Worm (Caenorhabditis elegans) whole organism, young adult: ENCODE results near the gene fbxa-136.

Source experiments
- F23B12.7 ChIP-seq: sonication (generic microtip); optimal IDR thresholded peaks from 2 replicates; lab custom pipeline; 2017; ENCODE audit warnings: missing genetic modification characterization, mild to moderate bottlenecking, missing compliant biosample characterization, antibody characterized with exemption, moderate library complexity; ENCODE audit not compliant: insufficient read depth
- F33H1.4 ChIP-seq: fragments of 200-800 bp; sonication (Bioruptor generic); IDR thresholded peaks from 2 replicates; pipeline ENCODE4 v1.3.6; 2022; ENCODE audit warnings: missing genetic modification reagents, missing genetic modification characterization, missing compliant biosample characterization
- F49E8.2 ChIP-seq: sonication (generic microtip); optimal IDR thresholded peaks from 3 replicates; lab custom pipeline; 2017; ENCODE audit warnings: missing genetic modification characterization, mild to moderate bottlenecking, missing compliant biosample characterization, antibody characterized with exemption, moderate library complexity; ENCODE audit not compliant: insufficient read depth
- F52B5.7 ChIP-seq: sonication (generic microtip); optimal IDR thresholded peaks from 2 replicates; lab custom pipeline; 2016; ENCODE audit warnings: mild to moderate bottlenecking, missing genetic modification characterization, missing compliant biosample characterization
- K12H6.12 ChIP-seq: fragments of 200-800 bp; sonication (Bioruptor generic); optimal IDR thresholded peaks from 2 replicates; lab custom pipeline; 2018; ENCODE audit warnings: mild to moderate bottlenecking, missing genetic modification characterization, missing compliant biosample characterization
- Y56A3A.18 ChIP-seq: fragments of 200-800 bp; sonication (Bioruptor generic); IDR thresholded peaks from 2 replicates; pipeline ENCODE4 v1.3.6; 2022; ENCODE audit warnings: missing genetic modification reagents, missing genetic modification characterization, missing compliant biosample characterization
- Y79H2A.3 ChIP-seq: fragments of 200-800 bp; sonication (Bioruptor generic); conservative IDR thresholded peaks from 2 replicates; pipeline ENCODE4 v1.3.6; 2022; ENCODE audit warnings: missing genetic modification reagents, missing genetic modification characterization, missing compliant biosample characterization
- Y95B8A.8 ChIP-seq: fragments of 200-800 bp; sonication (Bioruptor generic); IDR thresholded peaks from 2 replicates; pipeline ENCODE4 v1.3.6; 2022; ENCODE audit warnings: missing genetic modification reagents, missing genetic modification characterization, missing compliant biosample characterization
- ZK185.1 ChIP-seq: sonication (generic microtip); optimal IDR thresholded peaks from 2 replicates; lab custom pipeline; 2016; ENCODE audit warnings: mild to moderate bottlenecking, missing genetic modification characterization, missing compliant biosample characterization; ENCODE audit not compliant: poor library complexity, severe bottlenecking
- ama-1 ChIP-seq, 3 experiments: fragments of 150-350 bp in 1 of 3; sonication (generic microtip) in 2 of 3; optimal IDR thresholded peaks; 2 replicates each; lab custom pipeline; 2014 to 2018; ENCODE audit warnings: missing biosample characterization in 2 of 3, missing genetic modification characterization in 2 of 3, missing genetic modification reagents in 2 of 3
- aptf-2 ChIP-seq: fragments of 200-800 bp; sonication (Bioruptor generic); conservative IDR thresholded peaks from 2 replicates; pipeline ENCODE4 v1.3.6; 2022; ENCODE audit warnings: missing genetic modification reagents, missing genetic modification characterization, missing compliant biosample characterization
- aptf-3 ChIP-seq: fragments of 200-800 bp; sonication (Bioruptor generic); IDR thresholded peaks from 2 replicates; pipeline ENCODE4 v1.3.6; 2022; ENCODE audit warnings: missing genetic modification characterization, missing compliant biosample characterization
- bed-2 ChIP-seq: fragments of 200-800 bp; sonication (Bioruptor generic); IDR thresholded peaks from 2 replicates; pipeline ENCODE4 v1.3.6; 2022; ENCODE audit warnings: missing genetic modification reagents, missing genetic modification characterization, missing compliant biosample characterization
- cebp-2 ChIP-seq: fragments of 200-800 bp; sonication (Bioruptor generic); IDR thresholded peaks from 2 replicates; pipeline ENCODE4 v1.3.6; 2022; ENCODE audit warnings: missing genetic modification characterization, missing compliant biosample characterization
- ceh-27 ChIP-seq: fragments of 200-800 bp; sonication (Bioruptor generic); optimal IDR thresholded peaks from 2 replicates; lab custom pipeline; 2018; ENCODE audit warnings: mild to moderate bottlenecking, missing genetic modification characterization, moderate library complexity, missing compliant biosample characterization
- dox-1 ChIP-seq: fragments of 200-800 bp; sonication (Bioruptor generic); IDR thresholded peaks from 2 replicates; pipeline ENCODE4 v1.3.6; 2022; ENCODE audit warnings: missing genetic modification reagents, missing genetic modification characterization, missing compliant biosample characterization
- egl-44 ChIP-seq: fragments of 200-800 bp; sonication (Bioruptor generic); IDR thresholded peaks from 2 replicates; pipeline ENCODE4 v1.3.6; 2022; ENCODE audit warnings: missing genetic modification reagents, missing genetic modification characterization, missing compliant biosample characterization
- egrh-3 ChIP-seq: fragments of 200-800 bp; sonication (Bioruptor generic); IDR thresholded peaks from 2 replicates; pipeline ENCODE4 v1.3.6; 2022; ENCODE audit warnings: missing genetic modification reagents, missing genetic modification characterization, missing compliant biosample characterization
- fkh-3 ChIP-seq: sonication (generic microtip); optimal IDR thresholded peaks from 2 replicates; lab custom pipeline; 2016; ENCODE audit warnings: mild to moderate bottlenecking, missing genetic modification characterization, missing compliant biosample characterization
- gei-17 ChIP-seq: fragments of 200-800 bp; sonication (Bioruptor generic); optimal IDR thresholded peaks from 2 replicates; lab custom pipeline; 2018; ENCODE audit warnings: mild to moderate bottlenecking, missing genetic modification characterization, missing compliant biosample characterization
- hrde-1 ChIP-seq: sonication (generic microtip); optimal IDR thresholded peaks from 2 replicates; lab custom pipeline; 2016; ENCODE audit warnings: missing genetic modification characterization, mild to moderate bottlenecking, missing compliant biosample characterization, moderate library complexity, missing genotype, missing genetic modification reagents, borderline replicate concordance
- madf-6 ChIP-seq: fragments of 200-800 bp; sonication (Bioruptor generic); IDR thresholded peaks from 2 replicates; pipeline ENCODE4 v1.3.6; 2022; ENCODE audit warnings: missing genetic modification reagents, missing genetic modification characterization, missing compliant biosample characterization
- mes-4 ChIP-seq: sonication (generic microtip); optimal IDR thresholded peaks from 2 replicates; lab custom pipeline; 2016; ENCODE audit warnings: missing genotype, missing genetic modification characterization, missing compliant biosample characterization
- nhr-179 ChIP-seq: sonication (generic microtip); optimal IDR thresholded peaks from 2 replicates; lab custom pipeline; 2016; ENCODE audit warnings: mild to moderate bottlenecking, missing genetic modification characterization, missing compliant biosample characterization
- nhr-90 ChIP-seq: sonication (generic microtip); optimal IDR thresholded peaks from 2 replicates; lab custom pipeline; 2016; ENCODE audit warnings: missing genotype, mild to moderate bottlenecking, missing genetic modification characterization, missing compliant biosample characterization
- rpc-1 ChIP-seq, 2 experiments: fragments of 150-350 bp in 1 of 2; sonication (generic microtip) in 1 of 2; optimal IDR thresholded peaks; 2 replicates each; lab custom pipeline; 2014 to 2018; ENCODE audit warnings: missing biosample characterization in 1 of 2, missing genetic modification characterization in 1 of 2, missing genetic modification reagents in 1 of 2, missing genotype in 1 of 2
- snpc-1.1 ChIP-seq: sonication (generic microtip); optimal IDR thresholded peaks from 2 replicates; lab custom pipeline; 2017; ENCODE audit warnings: missing genetic modification characterization, mild to moderate bottlenecking, missing compliant biosample characterization, antibody characterized with exemption, moderate library complexity, missing genotype, missing genetic modification reagents; ENCODE audit not compliant: insufficient read depth
- snpc-1.3 ChIP-seq: sonication (generic microtip); optimal IDR thresholded peaks from 2 replicates; lab custom pipeline; 2017; ENCODE audit warnings: missing genetic modification characterization, mild to moderate bottlenecking, missing compliant biosample characterization, antibody characterized with exemption, moderate library complexity, missing genotype, missing genetic modification reagents; ENCODE audit not compliant: insufficient read depth
- unc-130 ChIP-seq: sonication (generic microtip); optimal IDR thresholded peaks from 2 replicates; lab custom pipeline; 2016; ENCODE audit warnings: missing genetic modification reagents, missing genetic modification characterization, missing compliant biosample characterization
- unc-62 ChIP-seq: fragments of 150-350 bp; optimal IDR thresholded peaks from 2 replicates; lab custom pipeline; 2014; ENCODE audit warnings: missing biosample characterization, missing genetic modification reagents, missing genetic modification characterization
- zfh-2 ChIP-seq: fragments of 200-800 bp; sonication (Bioruptor generic); conservative IDR thresholded peaks from 2 replicates; pipeline ENCODE4 v1.3.6; 2022; ENCODE audit warnings: missing genetic modification reagents, missing genetic modification characterization, missing compliant biosample characterization
- ztf-18 ChIP-seq: sonication (generic microtip); optimal IDR thresholded peaks from 2 replicates; lab custom pipeline; 2016; ENCODE audit warnings: missing genotype, mild to moderate bottlenecking, missing genetic modification characterization, missing compliant biosample characterization
- ztf-22 ChIP-seq: fragments of 200-800 bp; sonication (Bioruptor generic); optimal IDR thresholded peaks from 2 replicates; lab custom pipeline; 2018; ENCODE audit warnings: mild to moderate bottlenecking, missing genetic modification characterization, moderate library complexity, missing compliant biosample characterization
- ztf-26 ChIP-seq: sonication (generic microtip); optimal IDR thresholded peaks from 2 replicates; lab custom pipeline; 2017; ENCODE audit warnings: missing genetic modification characterization, missing compliant biosample characterization

The fbxa-136 gene

DNA sequence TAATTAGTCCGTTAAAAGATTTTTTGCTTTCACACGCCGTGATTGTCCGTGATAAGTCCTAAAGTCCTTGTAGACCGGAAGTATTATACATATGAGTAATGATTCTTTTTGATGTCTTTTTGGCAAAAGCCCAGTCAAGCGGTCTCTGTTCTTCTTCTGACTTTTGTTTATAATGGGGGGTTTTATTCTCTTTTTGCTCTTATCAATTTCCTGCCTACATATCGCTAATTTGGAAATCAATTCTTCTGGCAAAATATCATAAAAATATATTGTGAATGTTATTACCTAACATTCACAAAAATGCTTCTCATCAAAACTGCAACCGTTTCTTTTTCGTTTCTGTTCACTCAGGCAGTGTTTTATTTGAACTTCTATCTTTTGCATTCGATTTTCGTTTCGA lies 44.3 kb upstream of the fbxa-136 start, which contains the start of gene srbc-61:
Gene srbc-61, plus strand, starts transcription at position 301 of the 400 bp plus-strand sequence.
- TF ChIP-seq bed-2 (no peak), F33H1.4 (GFP tag; lab: Robert Waterston, UW) (no peak), Y95B8A.8 (GFP tag; lab: Robert Waterston, UW) (no peak), ztf-26 (tag; lab: Kevin White, UChicago) (no peak), rpc-1 (optimal IDR thresholded peaks at IDR 0.05; lab: Kevin White, UChicago) (no peak), rpc-1 (tag; optimal IDR thresholded peaks at IDR 0.05; lab: Kevin White, UChicago) (no peak), fkh-3 (tag; lab: Kevin White, UChicago) (no peak), Y79H2A.3 (no peak), zfh-2 (GFP tag; lab: Robert Waterston, UW) (no peak), Y56A3A.18 (GFP tag; lab: Robert Waterston, UW) (no peak)
- TF ChIP-seq, all 124 proteins: peak for 0

DNA sequence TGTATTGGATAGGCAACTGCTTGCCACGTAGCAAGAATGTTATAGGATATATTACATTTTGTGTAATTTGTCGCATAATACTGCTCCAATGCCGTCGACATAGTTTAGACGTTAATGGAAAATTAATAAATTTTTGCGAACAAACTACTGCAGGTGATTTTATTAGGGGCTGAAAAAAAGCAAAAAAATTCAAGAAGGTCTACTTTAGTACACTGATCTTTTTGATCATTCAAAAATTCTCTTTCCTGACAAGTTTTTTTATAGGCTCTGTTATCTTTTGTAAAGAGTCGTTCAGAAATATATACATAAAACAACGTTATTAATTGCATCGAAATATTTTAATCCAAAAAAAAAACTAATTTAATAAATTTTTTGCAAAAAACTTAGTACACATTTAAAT lies 35.8 kb upstream of the fbxa-136 start, which contains the start of gene srh-111:
Gene srh-111, minus strand, starts transcription at position 101 of the 400 bp plus-strand sequence.
- TF ChIP-seq Y79H2A.3 (no peak), cebp-2 (GFP tag; lab: Robert Waterston, UW) (no peak), ama-1 (optimal IDR thresholded peaks at IDR 0.05; lab: Kevin White, UChicago) (no peak), ama-1 (GFP tag; optimal IDR thresholded peaks at IDR 0.05; lab: Kevin White, UChicago) (no peak), ZK185.1 (tag; lab: Kevin White, UChicago) (no peak), madf-6 (GFP tag; lab: Robert Waterston, UW) (no peak), fkh-3 (tag; lab: Kevin White, UChicago) (no peak), aptf-2 (GFP tag; lab: Robert Waterston, UW) (no peak), unc-62 (GFP tag; lab: Kevin White, UChicago) (no peak), egrh-3 (GFP tag; lab: Robert Waterston, UW) (no peak), snpc-1.1 (tag; lab: Kevin White, UChicago) (no peak), snpc-1.3 (no peak)
- TF ChIP-seq, all 124 proteins: peak for 0

DNA sequence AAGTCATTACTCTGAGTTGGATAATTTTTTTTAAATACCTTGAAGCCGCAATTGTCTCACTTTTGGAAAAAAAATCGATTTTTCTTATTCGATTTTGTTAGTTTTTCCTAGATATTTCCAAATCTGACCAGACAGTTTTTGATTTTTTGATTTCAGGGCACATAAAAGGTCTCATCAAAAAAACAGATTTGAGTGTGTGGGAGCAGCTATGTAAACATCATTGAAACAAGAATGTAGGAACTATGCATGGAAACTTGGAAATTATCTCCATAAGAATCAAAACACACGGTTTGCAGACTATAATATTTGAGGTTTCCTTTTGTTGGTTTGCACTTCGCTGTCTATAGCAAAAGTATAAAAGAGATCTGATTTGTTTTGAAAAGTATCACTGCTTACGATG lies 34.8 kb upstream of the fbxa-136 start, which contains the start of gene scl-24:
Gene scl-24, plus strand, starts transcription at position 301 of the 400 bp plus-strand sequence.
- TF ChIP-seq F52B5.7 (tag; lab: Kevin White, UChicago) (no peak), F49E8.2 (no peak), dox-1 (GFP tag; lab: Robert Waterston, UW) (no peak), aptf-3 (GFP tag; lab: Robert Waterston, UW) (no peak), nhr-179 (tag; lab: Kevin White, UChicago) (no peak), ceh-27 (GFP tag; lab: Kevin White, UChicago) (no peak), unc-130 (GFP tag; lab: Kevin White, UChicago) (no peak), ztf-18 (no peak)

DNA sequence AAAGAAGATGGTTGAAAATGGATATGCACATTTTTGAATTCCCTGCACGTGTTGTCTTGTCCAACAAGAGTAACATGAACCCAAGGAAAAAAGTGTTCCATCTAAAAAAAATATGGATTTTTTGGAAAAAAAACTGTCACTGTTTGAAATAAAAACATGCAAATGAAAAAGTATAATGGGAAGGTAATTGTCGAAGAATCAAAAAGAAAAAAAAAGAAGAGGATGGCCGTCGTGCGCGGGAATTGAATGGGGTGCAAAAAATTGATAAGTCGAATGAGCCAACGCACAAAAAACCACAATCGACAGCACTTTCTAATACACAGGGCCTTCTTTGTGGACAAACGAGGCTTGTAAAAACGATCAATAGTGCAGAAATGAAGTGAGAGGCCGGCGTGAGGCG lies 27.1 kb upstream of the fbxa-136 start, which contains the start of gene fbxa-102:
Gene fbxa-102, minus strand, starts transcription at position 101 of the 400 bp plus-strand sequence.
- no peak for TF ChIP-seq ztf-22 (GFP tag; lab: Kevin White, UChicago)
- TF ChIP-seq ztf-26 (tag; lab: Kevin White, UChicago), result no peak
- no peak for TF ChIP-seq F23B12.7
- TF ChIP-seq gei-17 (GFP tag; lab: Kevin White, UChicago), result no peak
- TF ChIP-seq K12H6.12 (tag; lab: Kevin White, UChicago), result no peak
- no peak for TF ChIP-seq mes-4 (tag; lab: Kevin White, UChicago)
- no peak for TF ChIP-seq egl-44
- no peak for TF ChIP-seq hrde-1 (tag; lab: Kevin White, UChicago)
- no peak for TF ChIP-seq nhr-90 (tag; lab: Kevin White, UChicago)
